Worm (Caenorhabditis elegans) whole organism, L2 larva: Measurements from ENCODE around the gene frpr-21.

Experiments used
- ceh-82 ChIP-seq: fragments of 150-350 bp; optimal IDR thresholded peaks from 2 replicates; lab custom pipeline; 2014; ENCODE audit warnings: missing biosample characterization, missing genetic modification characterization
- lsy-2 ChIP-seq, 2 experiments: fragments of 150-350 bp in 1 of 2; sonication (generic microtip) in 1 of 2; optimal IDR thresholded peaks; 2 replicates each; lab custom pipeline; 2014 to 2017; ENCODE audit warnings: missing biosample characterization in 2 of 2, missing genetic modification characterization in 2 of 2
- unc-62 ChIP-seq: fragments of 150-350 bp; optimal IDR thresholded peaks from 2 replicates; lab custom pipeline; 2014; ENCODE audit warnings: missing biosample characterization, missing genetic modification reagents, missing genetic modification characterization

DNA sequence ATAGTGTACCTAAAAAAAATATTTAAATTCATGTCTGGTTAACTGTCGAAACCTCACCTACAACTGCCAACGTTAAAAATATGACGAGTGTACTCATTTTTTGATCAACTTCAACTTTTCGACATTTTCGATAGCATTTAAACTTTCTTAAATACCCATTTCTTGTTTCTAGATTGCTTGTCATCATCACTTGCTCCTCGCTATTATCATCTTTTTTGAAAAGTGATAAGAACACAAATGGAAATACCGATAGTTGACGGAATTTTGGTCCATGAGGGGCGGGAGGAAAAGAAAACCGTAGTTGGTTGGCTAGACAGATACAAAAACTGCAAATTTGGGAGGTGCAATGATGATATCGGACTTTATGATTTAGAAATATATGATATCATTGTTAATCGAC, 48.3 kb upstream of the frpr-21 start, which contains the start of gene clec-143:
- TF ChIP-seq ceh-82 (no peak), lsy-2 (tag; optimal IDR thresholded peaks at IDR 0.05; lab: Kevin White, UChicago) (no peak), unc-62 (GFP tag; lab: Kevin White, UChicago) (no peak)
